Worm (Caenorhabditis elegans) whole organism, L2 larva: ENCODE results near the gene srw-23.

ENCODE experiments used
- aly-2 ChIP-seq: fragments of 150-350 bp; optimal IDR thresholded peaks from 2 replicates; lab custom pipeline; 2014; ENCODE audit warnings: missing biosample characterization, missing genetic modification characterization
- fos-1 ChIP-seq: fragments of 150-350 bp; optimal IDR thresholded peaks from 2 replicates; lab custom pipeline; 2014; ENCODE audit warnings: missing biosample characterization, missing genetic modification characterization
- lin-13 ChIP-seq: fragments of 150-350 bp; optimal IDR thresholded peaks from 2 replicates; lab custom pipeline; 2014; ENCODE audit warnings: missing biosample characterization, missing genetic modification reagents, missing genetic modification characterization
- nhr-11 ChIP-seq: fragments of 150-350 bp; optimal IDR thresholded peaks from 2 replicates; lab custom pipeline; 2014; ENCODE audit warnings: missing biosample characterization, missing genetic modification characterization

DNA sequence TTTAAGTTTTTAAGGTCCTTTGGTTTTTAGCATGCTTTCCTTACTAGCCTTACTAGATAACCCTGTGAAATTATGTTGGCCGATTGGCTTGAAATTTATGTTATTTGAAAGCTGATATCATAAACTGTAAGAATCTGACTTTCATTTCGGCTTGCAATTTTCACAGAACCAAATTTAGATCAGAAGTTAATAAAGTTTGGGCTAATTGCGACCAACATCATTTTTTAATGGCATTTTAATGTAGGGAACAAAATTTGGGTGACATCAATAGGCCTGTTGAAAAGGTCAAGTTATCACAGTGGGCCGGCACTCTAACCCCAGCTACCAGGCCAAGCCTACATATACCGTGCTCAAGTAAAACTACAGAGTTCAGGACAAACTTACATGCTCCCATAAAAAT, 42.4 kb upstream of the srw-23 start:
- TF ChIP-seq aly-2 (tag; lab: Kevin White, UChicago) (no peak), fos-1 (tag; lab: Kevin White, UChicago) (no peak), lin-13 (GFP tag; lab: Kevin White, UChicago) (no peak), nhr-11 (tag; lab: Kevin White, UChicago) (no peak)
